Worm (Caenorhabditis elegans) whole organism, L1 larva: ENCODE data around the gene F49A5.10.

Source experiments
- blmp-1 ChIP-seq: fragments of 150-350 bp; optimal IDR thresholded peaks from 2 replicates; lab custom pipeline; 2014; ENCODE audit warnings: missing biosample characterization, missing genetic modification characterization
- fos-1 ChIP-seq: fragments of 150-350 bp; optimal IDR thresholded peaks from 2 replicates; lab custom pipeline; 2014; ENCODE audit warnings: missing biosample characterization, missing genetic modification characterization
- nhr-11 ChIP-seq: fragments of 150-350 bp; optimal IDR thresholded peaks from 2 replicates; lab custom pipeline; 2014; ENCODE audit warnings: missing biosample characterization, missing genetic modification characterization
- nhr-76 ChIP-seq: sonication (generic microtip); optimal IDR thresholded peaks from 2 replicates; lab custom pipeline; 2017; ENCODE audit warnings: missing biosample characterization, missing genetic modification characterization
- pag-3 ChIP-seq: sonication (generic microtip); optimal IDR thresholded peaks from 2 replicates; lab custom pipeline; 2017; ENCODE audit warnings: missing genetic modification characterization, mild to moderate bottlenecking, missing compliant biosample characterization, antibody characterized with exemption, borderline replicate concordance; ENCODE audit not compliant: insufficient read depth
- skn-1 ChIP-seq: fragments of 150-350 bp; optimal IDR thresholded peaks from 2 replicates; lab custom pipeline; 2014; ENCODE audit warnings: missing biosample characterization, missing genetic modification characterization
- snpc-4 ChIP-seq: fragments of 150-350 bp; optimal IDR thresholded peaks from 2 replicates; lab custom pipeline; 2014; ENCODE audit warnings: missing biosample characterization, missing genetic modification characterization
- tbx-2 ChIP-seq: sonication (generic microtip); optimal IDR thresholded peaks from 2 replicates; lab custom pipeline; 2016; ENCODE audit warnings: missing genetic modification characterization, missing compliant biosample characterization
- ztf-11 ChIP-seq, 2 experiments: sonication (generic microtip); optimal IDR thresholded peaks; 2 replicates each; lab custom pipeline; 2016 to 2017; ENCODE audit warnings: missing genetic modification characterization in 2 of 2, missing biosample characterization in 1 of 2, missing compliant biosample characterization in 1 of 2

- TF ChIP-seq ztf-11 (tag; optimal IDR thresholded peaks at IDR 0.05; lab: Kevin White, UChicago) (no peak), nhr-11 (tag; lab: Kevin White, UChicago) (no peak), fos-1 (tag; lab: Kevin White, UChicago) (no peak), nhr-76 (tag; lab: Kevin White, UChicago) (no peak), blmp-1 (tag; lab: Kevin White, UChicago) (no peak), pag-3 (tag; lab: Kevin White, UChicago) (no peak), tbx-2 (tag; lab: Kevin White, UChicago) (no peak), snpc-4 (no peak), skn-1 (tag; lab: Kevin White, UChicago) (no peak)
Measured at ce11 chrV:16884744-16885143, 9.7 kb downstream of the F49A5.10 start, which contains the start of gene F09C6.13.
